Worm (Caenorhabditis elegans) whole organism, L4 larva: ENCODE results near the gene K08B12.1.
A peak's percentile ranks its signal among the peaks of the same experiment; 100 is the strongest.

ENCODE experiments used
- D1046.2 ChIP-seq: fragments of 200-800 bp; sonication (Bioruptor generic); IDR thresholded peaks from 2 replicates; pipeline ENCODE4 v1.3.6; 2022; ENCODE audit warnings: missing genetic modification characterization, missing compliant biosample characterization
- F10B5.3 ChIP-seq: sonication (generic microtip); optimal IDR thresholded peaks from 2 replicates; lab custom pipeline; 2016; ENCODE audit warnings: mild to moderate bottlenecking, missing genetic modification characterization, missing compliant biosample characterization
- F44E2.7 ChIP-seq: fragments of 200-800 bp; sonication (Bioruptor generic); IDR thresholded peaks from 2 replicates; pipeline ENCODE4 v2.1.2; 2022; ENCODE audit warnings: missing genetic modification characterization, missing compliant biosample characterization
- R02D3.7 ChIP-seq: fragments of 150-350 bp; sonication (generic microtip); optimal IDR thresholded peaks from 3 replicates; lab custom pipeline; 2014; ENCODE audit warnings: missing biosample characterization, missing genetic modification characterization
- T26A8.4 ChIP-seq: fragments of 200-800 bp; sonication (Bioruptor generic); IDR thresholded peaks from 2 replicates; pipeline ENCODE4 v1.3.6; 2022; ENCODE audit warnings: missing genetic modification characterization, missing compliant biosample characterization
- Y48G9A.11 ChIP-seq: fragments of 200-800 bp; sonication (Bioruptor generic); IDR thresholded peaks from 2 replicates; pipeline ENCODE4 v1.3.6; 2022; ENCODE audit warnings: missing genetic modification reagents, missing genetic modification characterization, missing compliant biosample characterization
- aha-1 ChIP-seq: fragments of 150-350 bp; peaks from one replicate; lab custom pipeline; 2014; ENCODE audit warnings: missing biosample characterization, missing genetic modification characterization
- dmd-6 ChIP-seq: fragments of 200-800 bp; sonication (Bioruptor generic); IDR thresholded peaks from 2 replicates; pipeline ENCODE4 v1.3.6; 2022; ENCODE audit warnings: missing genetic modification reagents, missing genetic modification characterization, missing compliant biosample characterization
- fos-1 ChIP-seq: fragments of 150-350 bp; optimal IDR thresholded peaks from 2 replicates; lab custom pipeline; 2014; ENCODE audit warnings: missing biosample characterization, missing genetic modification characterization
- hlh-11 ChIP-seq: fragments of 200-800 bp; sonication (Bioruptor generic); optimal IDR thresholded peaks from 2 replicates; lab custom pipeline; 2018; ENCODE audit warnings: mild to moderate bottlenecking, missing genetic modification characterization, missing compliant biosample characterization
- lin-15B ChIP-seq: fragments of 150-350 bp; sonication (generic microtip); optimal IDR thresholded peaks from 3 replicates; lab custom pipeline; 2014; ENCODE audit warnings: missing biosample characterization, missing genetic modification characterization
- mes-2 ChIP-seq: sonication (generic microtip); optimal IDR thresholded peaks from 2 replicates; lab custom pipeline; 2016; ENCODE audit warnings: missing genotype, mild to moderate bottlenecking, missing genetic modification characterization, missing compliant biosample characterization; ENCODE audit not compliant: poor library complexity, severe bottlenecking
- nhr-42 ChIP-seq: fragments of 200-800 bp; sonication (Bioruptor generic); IDR thresholded peaks from 2 replicates; pipeline ENCODE4 v1.3.6; 2022; ENCODE audit warnings: missing genetic modification characterization, missing compliant biosample characterization
- php-3 ChIP-seq: fragments of 200-800 bp; sonication (Bioruptor generic); IDR thresholded peaks from 2 replicates; pipeline ENCODE4 v1.3.6; 2022; ENCODE audit warnings: missing genetic modification reagents, missing genetic modification characterization, missing compliant biosample characterization
- spr-3 ChIP-seq: fragments of 200-800 bp; sonication (Bioruptor generic); optimal IDR thresholded peaks from 2 replicates; lab custom pipeline; 2018; ENCODE audit warnings: mild to moderate bottlenecking, missing genetic modification characterization, missing compliant biosample characterization
- unc-62 ChIP-seq, 3 experiments: fragments of 150-350 bp in 1 of 3; sonication (generic microtip); optimal IDR thresholded peaks in 2 of 3; peaks in 1 of 3; 1 replicate in 1 of 3; 2 replicates in 2 of 3; lab custom pipeline; 2014 to 2017; ENCODE audit warnings: missing biosample characterization in 3 of 3, missing genetic modification characterization in 3 of 3, missing genetic modification reagents in 3 of 3, missing genotype in 1 of 3
- zag-1 ChIP-seq: fragments of 150-350 bp; optimal IDR thresholded peaks from 2 replicates; lab custom pipeline; 2014; ENCODE audit warnings: missing biosample characterization, missing genetic modification characterization

Gene K08B12.1

DNA sequence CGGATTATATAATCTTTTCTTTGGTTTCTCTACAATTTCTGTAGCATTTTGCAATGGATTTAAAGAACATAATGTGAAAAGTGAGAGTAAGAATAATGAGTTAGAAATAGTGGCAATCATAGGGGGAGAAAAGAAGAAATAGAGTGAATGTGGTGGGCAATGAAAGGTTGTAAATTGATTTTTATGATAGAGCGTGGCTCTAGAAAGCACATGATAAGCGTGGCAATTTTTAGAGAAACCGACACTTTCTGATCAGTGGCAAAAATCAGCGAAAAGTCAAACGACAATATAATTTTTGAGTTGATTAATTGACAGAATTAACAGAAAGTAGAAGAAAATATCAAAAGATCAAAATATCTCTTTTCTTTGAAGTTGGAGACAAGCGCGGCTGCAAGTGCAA lies 33.2 kb downstream of the K08B12.1 start, which contains the start of gene K12B6.9 (continued):
- TF ChIP-seq fos-1 (no peak), R02D3.7 (tag; lab: Kevin White, UChicago) (no peak), F44E2.7 (GFP tag; lab: Robert Waterston, UW) (no peak)
- TF ChIP-seq, all 104 proteins: peak for 10

- 0 out of 2 replicates have a peak, but pooled peaks have one; percentile 35 for TF ChIP-seq Y48G9A.11 (GFP tag; lab: Robert Waterston, UW)
Observed at ce11 chrV:6296536-6296935, 37.4 kb downstream of the K08B12.1 start.

- TF ChIP-seq lin-15B (tag; lab: Kevin White, UChicago) (no peak), dmd-6 (GFP tag; lab: Robert Waterston, UW) (peak; percentile 58), mes-2 (tag; lab: Kevin White, UChicago) (no peak), hlh-11 (tag; lab: Kevin White, UChicago) (peak; percentile 15), nhr-42 (GFP tag; lab: Robert Waterston, UW) (no peak), php-3 (GFP tag; lab: Robert Waterston, UW) (no peak)
Observed at ce11 chrV:6301046-6301445, 41.9 kb downstream of the K08B12.1 start.

DNA sequence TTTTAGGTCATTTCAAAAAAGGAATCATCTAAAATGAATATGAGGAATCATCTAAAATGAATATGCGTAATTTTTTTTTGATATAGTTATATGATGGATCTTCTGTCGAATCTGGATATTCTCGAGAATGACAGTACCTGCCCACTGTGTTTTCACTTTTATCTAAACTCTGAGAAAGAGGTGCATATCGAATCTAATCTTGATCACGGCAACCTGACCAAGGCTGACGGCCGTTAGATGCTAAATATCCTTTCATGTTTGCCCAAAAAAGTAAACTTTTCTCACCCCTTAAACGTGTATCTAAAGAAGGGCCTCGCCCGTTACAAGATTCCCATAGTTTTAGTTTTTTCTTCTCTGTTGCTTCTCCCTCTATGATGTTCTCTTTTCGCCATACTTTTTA lies 43.3 kb downstream of the K08B12.1 start:
- TF ChIP-seq T26A8.4 (GFP tag; lab: Robert Waterston, UW) (no peak), spr-3 (no peak), unc-62 (GFP tag; optimal IDR thresholded peaks at IDR 0.05 in 1 of 2; lab: Kevin White, UChicago) (peak in 1 of 2 experiments; percentile 15), unc-62 (tag; optimal IDR thresholded peaks at IDR 0.05; lab: Kevin White, UChicago) (no peak), D1046.2 (no peak), fos-1 (no peak)

ce11 chrV:6303471-6303870 lies 44.3 kb downstream of the K08B12.1 start, which contains the start of gene sago-1:
TSS of gene sago-1 (plus strand) at chrV:6303771.
- TF ChIP-seq zag-1 (tag; lab: Kevin White, UChicago) (no peak), aha-1 (tag; lab: Kevin White, UChicago) (peak; percentile 32), F10B5.3 (tag; lab: Kevin White, UChicago) (no peak)
